Fruit fly (Drosophila melanogaster) whole organism, embryonic: Measurements from ENCODE around the gene CG32192.
A peak's percentile ranks its signal among the peaks of the same experiment; 100 is the strongest.

Experiments
- Ada2b ChIP-seq: fragments of 200-800 bp; sonication (Bioruptor generic); IDR thresholded peaks from 2 replicates; pipeline ENCODE4 v1.3.6; 2022; ENCODE audit warnings: missing biosample characterization, missing genetic modification characterization
- BEAF-32 ChIP-seq: fragments of 200-800 bp; sonication (Bioruptor generic); optimal IDR thresholded peaks from 3 replicates; lab custom pipeline; 2017; ENCODE audit warnings: missing biosample characterization, missing genetic modification characterization, mild to moderate bottlenecking, moderate library complexity, missing genetic modification reagents
- CG10565 ChIP-seq: fragments of 200-800 bp; sonication (Bioruptor generic); optimal IDR thresholded peaks from 3 replicates; lab custom pipeline; 2016; ENCODE audit warnings: missing biosample characterization, mild to moderate bottlenecking, missing genetic modification characterization
- CG12236 ChIP-seq: fragments of 200-800 bp; sonication (Bioruptor generic); optimal IDR thresholded peaks from 2 replicates; lab custom pipeline; 2016; ENCODE audit warnings: missing biosample characterization, missing genetic modification characterization
- CG13424 ChIP-seq: fragments of 200-800 bp; sonication (Bioruptor generic); optimal IDR thresholded peaks from 2 replicates; lab custom pipeline; 2019; ENCODE audit warnings: missing biosample characterization, mild to moderate bottlenecking, missing genetic modification characterization, moderate library complexity
- CG15073 ChIP-seq: fragments of 200-800 bp; sonication (Bioruptor generic); optimal IDR thresholded peaks from 2 replicates; lab custom pipeline; 2016; ENCODE audit warnings: missing biosample characterization, missing genetic modification characterization
- CG15696 ChIP-seq: fragments of 200-800 bp; sonication (Bioruptor generic); optimal IDR thresholded peaks from 2 replicates; lab custom pipeline; 2019; ENCODE audit warnings: missing biosample characterization, mild to moderate bottlenecking, missing genetic modification characterization, moderate library complexity
- CG16779 ChIP-seq: fragments of 200-800 bp; sonication (Bioruptor generic); IDR thresholded peaks from 2 replicates; pipeline ENCODE4 v1.3.6; 2022; ENCODE audit warnings: missing biosample characterization, missing genetic modification characterization
- CG16813 ChIP-seq: fragments of 200-800 bp; sonication (Bioruptor generic); IDR thresholded peaks from 3 replicates; pipeline ENCODE4 v1.3.6; 2022; ENCODE audit warnings: missing biosample characterization, missing genetic modification characterization; ENCODE audit not compliant: partially characterized antibody
- CG17359 ChIP-seq: fragments of 200-800 bp; sonication (Bioruptor generic); optimal IDR thresholded peaks from 3 replicates; lab custom pipeline; 2018; ENCODE audit warnings: missing biosample characterization, mild to moderate bottlenecking, missing genetic modification characterization, moderate library complexity
- CG17912 ChIP-seq: fragments of 200-800 bp; sonication (Bioruptor generic); optimal IDR thresholded peaks from 2 replicates; lab custom pipeline; 2018; ENCODE audit warnings: missing biosample characterization, mild to moderate bottlenecking, missing genetic modification characterization
- CG18476 ChIP-seq: fragments of 200-800 bp; sonication (Bioruptor generic); optimal IDR thresholded peaks from 2 replicates; lab custom pipeline; 2016; ENCODE audit warnings: missing biosample characterization, mild to moderate bottlenecking, missing genetic modification characterization
- CG2120 ChIP-seq: fragments of 200-800 bp; sonication (Bioruptor generic); optimal IDR thresholded peaks from 3 replicates; lab custom pipeline; 2016; ENCODE audit warnings: missing biosample characterization, missing genetic modification characterization
- CG2712 ChIP-seq: fragments of 200-800 bp; optimal IDR thresholded peaks from 3 replicates; lab custom pipeline; 2019; ENCODE audit warnings: missing biosample characterization, mild to moderate bottlenecking, missing genetic modification characterization, moderate library complexity
- CG31388 ChIP-seq: fragments of 200-800 bp; sonication (Bioruptor generic); optimal IDR thresholded peaks from 2 replicates; lab custom pipeline; 2016; ENCODE audit warnings: missing biosample characterization, missing genetic modification characterization
- CG3163 ChIP-seq: fragments of 200-800 bp; sonication (Bioruptor generic); optimal IDR thresholded peaks from 3 replicates; lab custom pipeline; 2016; ENCODE audit warnings: missing biosample characterization, missing genetic modification characterization
- CG3407 ChIP-seq: fragments of 200-800 bp; sonication (Bioruptor generic); optimal IDR thresholded peaks from 2 replicates; lab custom pipeline; 2018; ENCODE audit warnings: missing biosample characterization, mild to moderate bottlenecking, missing genetic modification characterization
- CG4820 ChIP-seq: fragments of 200-800 bp; sonication (Bioruptor generic); optimal IDR thresholded peaks from 3 replicates; lab custom pipeline; 2016; ENCODE audit warnings: missing biosample characterization, missing genetic modification characterization
- CG6254 ChIP-seq: fragments of 200-800 bp; sonication (Bioruptor generic); optimal IDR thresholded peaks from 3 replicates; lab custom pipeline; 2017; ENCODE audit warnings: mild to moderate bottlenecking, missing biosample characterization, missing genetic modification reagents, missing genetic modification characterization
- CG8290 ChIP-seq, 3 experiments: fragments of 200-800 bp; sonication (Bioruptor generic); optimal IDR thresholded peaks; 2 replicates each; lab custom pipeline; 2016 to 2019; ENCODE audit warnings: missing biosample characterization in 3 of 3, missing genetic modification characterization in 3 of 3, mild to moderate bottlenecking in 2 of 3, moderate library complexity in 1 of 3
- CG8944 ChIP-seq: fragments of 200-800 bp; sonication (Bioruptor generic); optimal IDR thresholded peaks from 3 replicates; lab custom pipeline; 2016; ENCODE audit warnings: missing biosample characterization, missing genetic modification characterization
- CG9609 ChIP-seq: fragments of 200-800 bp; sonication (Bioruptor generic); optimal IDR thresholded peaks from 3 replicates; lab custom pipeline; 2016; ENCODE audit warnings: missing biosample characterization, missing genetic modification characterization
- Dad ChIP-seq: fragments of 200-800 bp; sonication (Bioruptor generic); optimal IDR thresholded peaks from 3 replicates; lab custom pipeline; 2016; ENCODE audit warnings: missing biosample characterization, missing genetic modification characterization
- ERR ChIP-seq: fragments of 200-800 bp; sonication (Bioruptor generic); optimal IDR thresholded peaks from 2 replicates; lab custom pipeline; 2016; ENCODE audit warnings: missing biosample characterization, missing genetic modification characterization
- Fer1 ChIP-seq: fragments of 200-800 bp; sonication (Bioruptor generic); optimal IDR thresholded peaks from 2 replicates; lab custom pipeline; 2017; ENCODE audit warnings: missing biosample characterization, mild to moderate bottlenecking, missing genetic modification characterization
- Gug ChIP-seq: fragments of 200-800 bp; sonication (Bioruptor generic); IDR thresholded peaks from 4 replicates; pipeline ENCODE4 v1.3.6; 2022; ENCODE audit warnings: missing biosample characterization, missing genetic modification characterization
- H15 ChIP-seq: fragments of 200-800 bp; sonication (Bioruptor generic); IDR thresholded peaks from 3 replicates; pipeline ENCODE4 v1.3.6; 2022; ENCODE audit warnings: missing biosample characterization, missing genetic modification characterization
- HLH54F ChIP-seq: fragments of 200-800 bp; sonication (Bioruptor generic); optimal IDR thresholded peaks from 3 replicates; lab custom pipeline; 2016; ENCODE audit warnings: missing biosample characterization, missing genetic modification characterization
- Hand ChIP-seq: fragments of 200-800 bp; sonication (Bioruptor generic); optimal IDR thresholded peaks from 2 replicates; lab custom pipeline; 2017; ENCODE audit warnings: mild to moderate bottlenecking, missing biosample characterization, missing genetic modification reagents, missing genetic modification characterization
- Hmr ChIP-seq: fragments of 200-800 bp; sonication (Bioruptor generic); optimal IDR thresholded peaks from 3 replicates; lab custom pipeline; 2017; ENCODE audit warnings: mild to moderate bottlenecking, missing biosample characterization, missing genetic modification reagents, missing genetic modification characterization
- Mad ChIP-seq: fragments of 200-800 bp; sonication (Bioruptor generic); optimal IDR thresholded peaks from 2 replicates; lab custom pipeline; 2016; ENCODE audit warnings: missing biosample characterization, missing genetic modification characterization
- Mrtf ChIP-seq: fragments of 200-800 bp; sonication (Bioruptor generic); IDR thresholded peaks from 3 replicates; pipeline ENCODE4 v1.3.6; 2022; ENCODE audit warnings: missing biosample characterization, missing genetic modification characterization
- NFAT ChIP-seq: fragments of 200-800 bp; sonication (Bioruptor generic); IDR thresholded peaks from 2 replicates; pipeline ENCODE4 v1.3.6; 2022; ENCODE audit warnings: missing biosample characterization, missing genetic modification characterization
- Pdp1 ChIP-seq, 2 experiments: fragments of 200-800 bp; sonication (Bioruptor generic); optimal IDR thresholded peaks; 3 replicates each; lab custom pipeline; 2016; ENCODE audit warnings: missing biosample characterization in 2 of 2, missing genetic modification characterization in 2 of 2, mild to moderate bottlenecking in 1 of 2, moderate library complexity in 1 of 2
- Side ChIP-seq: fragments of 200-800 bp; sonication (Bioruptor generic); optimal IDR thresholded peaks from 2 replicates; lab custom pipeline; 2016; ENCODE audit warnings: missing biosample characterization, missing genetic modification characterization
- Sox102F ChIP-seq: fragments of 200-800 bp; sonication (Bioruptor generic); optimal IDR thresholded peaks from 2 replicates; lab custom pipeline; 2018; ENCODE audit warnings: missing biosample characterization, mild to moderate bottlenecking, missing genetic modification characterization, moderate library complexity
- Usf ChIP-seq: fragments of 200-800 bp; sonication (Bioruptor generic); optimal IDR thresholded peaks from 2 replicates; lab custom pipeline; 2017; ENCODE audit warnings: missing genotype, missing biosample characterization, missing genetic modification characterization
- az2 ChIP-seq: fragments of 200-800 bp; sonication (Bioruptor generic); optimal IDR thresholded peaks from 3 replicates; lab custom pipeline; 2016; ENCODE audit warnings: missing biosample characterization, missing genetic modification characterization
- br ChIP-seq: fragments of >200 bp; optimal IDR thresholded peaks from 2 replicates; lab custom pipeline; 2017
- cas ChIP-seq: fragments of 200-800 bp; sonication (Bioruptor generic); IDR thresholded peaks from 2 replicates; pipeline ENCODE4 v1.3.6; 2022; ENCODE audit warnings: missing biosample characterization, missing genetic modification characterization
- da ChIP-seq: fragments of 200-800 bp; sonication (Bioruptor generic); optimal IDR thresholded peaks from 2 replicates; lab custom pipeline; 2016; ENCODE audit warnings: missing biosample characterization, missing genetic modification characterization
- gem ChIP-seq: fragments of 200-800 bp; sonication (Bioruptor generic); optimal IDR thresholded peaks from 2 replicates; lab custom pipeline; 2019; ENCODE audit warnings: missing biosample characterization, mild to moderate bottlenecking, missing genetic modification characterization, moderate library complexity
- jumu ChIP-seq: fragments of 200-800 bp; sonication (Bioruptor generic); optimal IDR thresholded peaks from 3 replicates; lab custom pipeline; 2016; ENCODE audit warnings: missing biosample characterization, missing genetic modification characterization
- knrl ChIP-seq: fragments of 200-800 bp; sonication (Bioruptor generic); IDR thresholded peaks from 3 replicates; pipeline ENCODE4 v1.3.6; 2022; ENCODE audit warnings: missing biosample characterization, missing genetic modification characterization; ENCODE audit not compliant: partially characterized antibody
- psq ChIP-seq: fragments of 200-800 bp; sonication (Bioruptor generic); optimal IDR thresholded peaks from 2 replicates; lab custom pipeline; 2017; ENCODE audit warnings: missing biosample characterization, missing genetic modification characterization
- row ChIP-seq: fragments of 200-800 bp; sonication (Bioruptor generic); IDR thresholded peaks from 3 replicates; pipeline ENCODE4 v1.3.6; 2022; ENCODE audit warnings: missing biosample characterization, missing genetic modification characterization
- seq ChIP-seq: fragments of 200-800 bp; sonication (Bioruptor generic); IDR thresholded peaks from 2 replicates; pipeline ENCODE4 v1.3.6; 2022; ENCODE audit warnings: missing biosample characterization, missing genetic modification characterization
- wor ChIP-seq: fragments of 200-800 bp; sonication (Bioruptor generic); IDR thresholded peaks from 2 replicates; pipeline ENCODE4 v1.3.6; 2022; ENCODE audit warnings: missing biosample characterization, missing genetic modification characterization
- yki ChIP-seq: fragments of >200 bp; optimal IDR thresholded peaks from 3 replicates; lab custom pipeline; 2018

Gene CG32192

DNA sequence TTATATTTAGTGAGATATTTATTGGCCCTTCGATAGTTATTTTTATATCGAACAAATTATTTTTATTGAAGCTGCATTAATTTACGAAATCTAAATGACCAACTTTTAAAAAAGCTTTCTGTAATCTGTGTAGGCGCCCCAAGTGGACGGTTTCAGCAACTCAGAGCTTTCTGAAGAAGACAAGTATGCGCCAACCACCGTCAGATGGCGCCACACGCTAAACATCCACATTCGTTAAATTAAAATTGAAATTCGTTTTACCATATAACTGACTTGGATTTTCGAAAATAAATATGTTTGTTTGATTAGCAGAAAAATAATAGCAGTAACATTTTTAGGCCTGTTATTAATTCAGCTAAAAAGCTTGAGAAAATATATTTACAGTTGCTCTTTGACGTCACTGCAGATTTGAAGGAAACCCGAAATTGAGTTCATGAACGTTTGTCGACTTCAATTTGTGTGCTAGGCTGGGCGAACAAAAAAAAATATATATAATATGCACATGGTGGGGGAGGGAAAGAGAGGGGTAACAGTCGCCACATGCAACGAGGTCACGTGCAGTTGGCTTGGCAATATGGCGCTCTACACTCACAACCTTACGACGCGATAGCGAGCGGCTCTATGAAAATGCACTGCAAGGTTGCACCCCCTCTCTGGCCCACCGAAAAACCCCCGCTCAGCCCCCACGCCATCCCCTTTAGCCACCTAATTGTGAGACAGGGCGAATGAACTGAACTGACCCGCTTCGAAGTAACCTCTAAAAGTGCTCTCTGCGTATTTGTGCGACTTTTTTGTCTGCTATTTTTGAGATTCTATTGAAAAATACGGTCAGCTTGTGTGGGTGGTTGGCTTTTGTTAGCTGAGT, 20.2 kb upstream of the CG32192 start (continued):
- TF ChIP-seq gem (peak; percentile 72), CG16779 (GFP tag; lab: Robert Waterston, UW) (peak; percentile 69; the same call in 1 of the 2 replicates), CG13424 (tag; lab: Kevin White, UChicago) (peak; percentile 88), jumu (peak; percentile 35), da (GFP tag; lab: Kevin White, UChicago) (peak; percentile 81), CG8944 (peak; percentile 71), Fer1 (GFP tag; lab: Kevin White, UChicago) (peak; percentile 93), HLH54F (GFP tag; lab: Kevin White, UChicago) (peak; percentile 64), CG2712 (tag; lab: Kevin White, UChicago) (peak; percentile 83), Sox102F (GFP tag; lab: Kevin White, UChicago) (peak; percentile 86), BEAF-32 (GFP tag; lab: Kevin White, UChicago) (no peak), Pdp1 (GFP tag; optimal IDR thresholded peaks at IDR 0.05; lab: Kevin White, UChicago) (peak; percentile 68 to 85), yki (lab: Kevin White, UChicago) (no peak), cas (GFP tag; lab: Robert Waterston, UW) (peak; percentile 38; the same call in 1 of the 2 replicates), seq (peak; percentile 66), CG8290 (GFP tag; optimal IDR thresholded peaks at IDR 0.05; lab: Kevin White, UChicago) (peak; percentile 61), CG8290 (tag; optimal IDR thresholded peaks at IDR 0.05; lab: Kevin White, UChicago) (peak; percentile 73 to 92), NFAT (GFP tag; lab: Robert Waterston, UW) (peak; percentile 92), CG12236 (peak; percentile 58), Usf (GFP tag; lab: Kevin White, UChicago) (peak; percentile 4), Hmr (peak; percentile 90), CG17359 (peak; percentile 87), CG4820 (GFP tag; lab: Kevin White, UChicago) (peak; percentile 77), Gug (peak; percentile 29; the same call in 2 of the 4 replicates), ERR (GFP tag; lab: Kevin White, UChicago) (peak; percentile 57), br (lab: Kevin White, UChicago) (no peak), Mad (GFP tag; lab: Kevin White, UChicago) (peak; percentile 86), CG16813 (GFP tag; lab: Robert Waterston, UW) (no peak), Dad (peak; percentile 81), row (GFP tag; lab: Robert Waterston, UW) (peak; percentile 34; the same call in 2 of the 3 replicates), CG3163 (GFP tag; lab: Kevin White, UChicago) (peak; percentile 73), CG10565 (GFP tag; lab: Kevin White, UChicago) (peak; percentile 17), CG9609 (peak; percentile 71), CG6254 (peak; percentile 87), Hand (peak; percentile 72), az2 (GFP tag; lab: Kevin White, UChicago) (peak; percentile 85), CG15073 (GFP tag; lab: Kevin White, UChicago) (no peak), CG31388 (GFP tag; lab: Kevin White, UChicago) (peak; percentile 19), psq (GFP tag; lab: Kevin White, UChicago) (peak; percentile 60), CG17912 (GFP tag; lab: Kevin White, UChicago) (peak; percentile 93), CG3407 (GFP tag; lab: Kevin White, UChicago) (peak; percentile 72), CG15696 (peak; percentile 75), Mrtf (GFP tag; lab: Robert Waterston, UW) (peak; percentile 73; the same call in 2 of the 3 replicates), Ada2b (GFP tag; lab: Robert Waterston, UW) (peak; percentile 67; the same call in 1 of the 2 replicates), wor (GFP tag; lab: Robert Waterston, UW) (peak; percentile 16; the same call in 1 of the 2 replicates), CG2120 (GFP tag; lab: Kevin White, UChicago) (peak; percentile 72), CG18476 (peak; percentile 76), Side (peak; percentile 75), knrl (GFP tag; lab: Robert Waterston, UW) (peak; percentile 29; the same call in 1 of the 3 replicates), H15 (GFP tag; lab: Robert Waterston, UW) (peak; percentile 85)
